Comparison of ENCODE assay signal across 3 worm cellular contexts in genomic region chrIII:3969133-3969532, ce11.
TF ChIP-seq lines count a peak whose summit lies in the region.

No protein-coding gene starts in this region.

TF ChIP-seq in whole organism, L1 larva, 84 proteins besides CTCF, POLR2A, EP300 and RAD21:
- TF ChIP-seq hpl-2 (GFP tag; optimal IDR thresholded peaks at IDR 0.05; lab: Kevin White, UChicago) = no peak
- TF ChIP-seq sox-4 (tag; optimal IDR thresholded peaks at IDR 0.05; lab: Kevin White, UChicago) = no peak
- TF ChIP-seq aly-2 (tag; optimal IDR thresholded peaks at IDR 0.05; lab: Kevin White, UChicago) = no peak
- TF ChIP-seq efl-1 (optimal IDR thresholded peaks at IDR 0.05; lab: Kevin White, UChicago) = no peak
- TF ChIP-seq efl-1 (GFP tag; optimal IDR thresholded peaks at IDR 0.05 in 1 of 2; lab: Kevin White, UChicago) = peak in 1 of 2 experiments; percentile 61
- TF ChIP-seq lin-14 (GFP tag; optimal IDR thresholded peaks at IDR 0.05; lab: Kevin White, UChicago) = peak; percentile 45
- TF ChIP-seq ceh-63 (GFP tag; optimal IDR thresholded peaks at IDR 0.05; lab: Kevin White, UChicago) = no peak
- TF ChIP-seq fos-1 (tag; optimal IDR thresholded peaks at IDR 0.05; lab: Kevin White, UChicago) = no peak
- no peak for TF ChIP-seq zag-1 (tag; optimal IDR thresholded peaks at IDR 0.05; lab: Kevin White, UChicago)
- TF ChIP-seq mab-9 (GFP tag; IDR thresholded peaks at IDR 0.05; lab: Robert Waterston, UW) = no peak
TF ChIP-seq in whole organism, L1 larva: peak in this region for 2.

TF ChIP-seq in whole organism, L2 larva, 48 proteins besides CTCF, POLR2A, EP300 and RAD21:
- TF ChIP-seq nhr-129 (tag; optimal IDR thresholded peaks at IDR 0.05; lab: Kevin White, UChicago) (no peak), zag-1 (tag; optimal IDR thresholded peaks at IDR 0.05; lab: Kevin White, UChicago) (peak; percentile 16), sem-4 (tag; optimal IDR thresholded peaks at IDR 0.05; lab: Kevin White, UChicago) (no peak), lin-39 (tag; optimal IDR thresholded peaks at IDR 0.05; lab: Kevin White, UChicago) (peak; percentile 7), R02D3.7 (tag; optimal IDR thresholded peaks at IDR 0.05; lab: Kevin White, UChicago) (no peak), peb-1 (tag; optimal IDR thresholded peaks at IDR 0.05; lab: Kevin White, UChicago) (no peak), gmeb-1 (tag; optimal IDR thresholded peaks at IDR 0.05; lab: Kevin White, UChicago) (no peak), nhr-23 (tag; optimal IDR thresholded peaks at IDR 0.05; lab: Kevin White, UChicago) (no peak), unc-55 (GFP tag; optimal IDR thresholded peaks at IDR 0.05; lab: Kevin White, UChicago) (peak; percentile 42), ZK546.5 (tag; optimal IDR thresholded peaks at IDR 0.05; lab: Kevin White, UChicago) (no peak), elt-1 (tag; optimal IDR thresholded peaks at IDR 0.05; lab: Kevin White, UChicago) (no peak), ama-1 (optimal IDR thresholded peaks at IDR 0.05; lab: Kevin White, UChicago) (no peak), lsy-2 (tag; optimal IDR thresholded peaks at IDR 0.05; lab: Kevin White, UChicago) (no peak), ztf-11 (tag; optimal IDR thresholded peaks at IDR 0.05; lab: Kevin White, UChicago) (no peak), ceh-82 (tag; optimal IDR thresholded peaks at IDR 0.05; lab: Kevin White, UChicago) (no peak)

TF ChIP-seq in whole organism, L3 larva, 47 proteins besides CTCF, POLR2A, EP300 and RAD21:
- TF ChIP-seq ceh-82 (tag; optimal IDR thresholded peaks at IDR 0.05; lab: Kevin White, UChicago) (no peak), snpc-4 (tag; optimal IDR thresholded peaks at IDR 0.05; lab: Kevin White, UChicago) (no peak), fkh-2 (tag; optimal IDR thresholded peaks at IDR 0.05; lab: Kevin White, UChicago) (no peak), ceh-9 (tag; optimal IDR thresholded peaks at IDR 0.05; lab: Kevin White, UChicago) (no peak), lin-39 (tag; optimal IDR thresholded peaks at IDR 0.05; lab: Kevin White, UChicago) (peak; percentile 38), ama-1 (optimal IDR thresholded peaks at IDR 0.05; lab: Kevin White, UChicago) (no peak), zag-1 (tag; optimal IDR thresholded peaks at IDR 0.05; lab: Kevin White, UChicago) (no peak), nfya-1 (tag; optimal IDR thresholded peaks at IDR 0.05; lab: Kevin White, UChicago; ENCODE audit: insufficient read depth) (no peak), skn-1 (tag; optimal IDR thresholded peaks at IDR 0.05; lab: Kevin White, UChicago) (no peak)

Comparison
In these comparisons a context has a peak if more than half of its experiments do, and no peak if none do; other contexts are left out.
1. Of the 22 proteins assayed by ChIP-seq in both whole organism, L1 larva and whole organism, L2 larva: peak only in whole organism, L1 larva: none; only in whole organism, L2 larva: lin-39 and zag-1; in both: none; in neither: 20.